Worm (Caenorhabditis elegans) whole organism, dauer: ENCODE results near the gene bir-1.

Experiments used
- unc-62 ChIP-seq: sonication (generic microtip); optimal IDR thresholded peaks from 2 replicates; lab custom pipeline; 2017; ENCODE audit warnings: missing biosample characterization, missing genetic modification reagents, missing genetic modification characterization

Gene bir-1

ce11 chrV:11627837-11628236 lies 16.4 kb upstream of the bir-1 start:
- TF ChIP-seq unc-62 (GFP tag; lab: Kevin White, UChicago): no peak

ce11 chrV:11629222-11630026 lies 14.9 kb upstream of the bir-1 start, which contains the start of gene F35B12.10:
Gene F35B12.10, minus strand, starts transcription at chrV:11629272.
- no peak for TF ChIP-seq unc-62 (GFP tag; lab: Kevin White, UChicago)

- TF ChIP-seq unc-62 (GFP tag; lab: Kevin White, UChicago): no peak
These were observed 13.1 kb upstream of the bir-1 start for ce11 chrV:11631128-11631527.

ce11 chrV:11635587-11635986 lies 8.7 kb upstream of the bir-1 start:
- no peak for TF ChIP-seq unc-62 (GFP tag; lab: Kevin White, UChicago)

ce11 chrV:11637191-11637590 lies 7.1 kb upstream of the bir-1 start, which contains the start of gene sipa-1:
Gene sipa-1, minus strand, starts transcription at chrV:11637291.
- TF ChIP-seq unc-62 (GFP tag; lab: Kevin White, UChicago): no peak

ce11 chrV:11638634-11639117 lies 5.6 kb upstream of the bir-1 start:
- no peak for TF ChIP-seq unc-62 (GFP tag; lab: Kevin White, UChicago)

ce11 chrV:11641298-11641787 lies 2.9 kb upstream of the bir-1 start:
- TF ChIP-seq unc-62 (GFP tag; lab: Kevin White, UChicago): no peak

- TF ChIP-seq unc-62 (GFP tag; lab: Kevin White, UChicago): no peak
These were observed 967 bp downstream of the bir-1 start, which contains the start of gene skp-1 for ce11 chrV:11645244-11645643. Gene skp-1, plus strand, starts transcription at chrV:11645481.

ce11 chrV:11647821-11648220 lies 3.5 kb downstream of the bir-1 start:
- TF ChIP-seq unc-62 (GFP tag; lab: Kevin White, UChicago): no peak

ce11 chrV:11648435-11648834 lies 4.2 kb downstream of the bir-1 start:
- TF ChIP-seq unc-62 (GFP tag; lab: Kevin White, UChicago): no peak

ce11 chrV:11649254-11649653 lies 5.0 kb downstream of the bir-1 start:
- TF ChIP-seq unc-62 (GFP tag; lab: Kevin White, UChicago): no peak

- TF ChIP-seq unc-62 (GFP tag; lab: Kevin White, UChicago): no peak
These were observed 6.4 kb downstream of the bir-1 start, which contains the start of gene zip-10 for ce11 chrV:11650720-11651119. Gene zip-10, minus strand, starts transcription at chrV:11650762.

ce11 chrV:11653095-11653494 lies 8.8 kb downstream of the bir-1 start:
- TF ChIP-seq unc-62 (GFP tag; lab: Kevin White, UChicago): no peak

ce11 chrV:11656469-11656868 lies 12.2 kb downstream of the bir-1 start:
- TF ChIP-seq unc-62 (GFP tag; lab: Kevin White, UChicago): no peak

ce11 chrV:11660566-11660965 lies 16.3 kb downstream of the bir-1 start:
- no peak for TF ChIP-seq unc-62 (GFP tag; lab: Kevin White, UChicago)

ce11 chrV:11664875-11665384 lies 20.7 kb downstream of the bir-1 start, which contains the start of gene ceh-27:
Gene ceh-27, minus strand, starts transcription at chrV:11665102.
- TF ChIP-seq unc-62 (GFP tag; lab: Kevin White, UChicago): no peak
